Worm (Caenorhabditis elegans) whole organism, L4/young adult: Measurements from ENCODE around the gene C34D4.4.

Experiments
- W03F9.2 ChIP-seq: fragments of 150-350 bp; optimal IDR thresholded peaks from 2 replicates; lab custom pipeline; 2014; ENCODE audit warnings: missing biosample characterization, missing genetic modification characterization
- dao-5 ChIP-seq: sonication (generic microtip); optimal IDR thresholded peaks from 2 replicates; lab custom pipeline; 2016; ENCODE audit warnings: missing genotype, missing genetic modification characterization, moderate library complexity, missing compliant biosample characterization
- him-1 ChIP-seq: sonication (generic microtip); optimal IDR thresholded peaks from 2 replicates; lab custom pipeline; 2016; ENCODE audit warnings: missing genotype, missing genetic modification reagents, missing genetic modification characterization, missing compliant biosample characterization

DNA sequence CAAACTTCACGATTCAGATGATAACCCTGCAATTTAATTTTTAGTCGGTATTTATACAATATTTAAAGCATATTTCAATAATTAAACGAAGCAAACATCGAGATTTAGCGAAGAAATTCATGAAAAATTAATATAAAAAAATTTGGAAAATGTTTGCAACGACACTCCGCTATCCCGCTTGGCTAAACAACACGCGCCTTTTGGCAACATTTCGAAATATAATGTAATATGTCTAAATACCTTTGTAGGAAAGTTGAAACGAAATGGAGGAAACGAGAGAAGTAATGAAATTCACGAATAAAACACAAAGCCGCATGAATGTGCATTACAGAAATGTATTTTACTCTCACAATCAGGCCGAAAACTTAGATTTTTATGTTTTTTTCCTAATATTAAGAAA, 16.6 kb downstream of the C34D4.4 start, which contains the start of gene rpc-1:
- TF ChIP-seq dao-5 (tag; lab: Kevin White, UChicago) (no peak), him-1 (tag; lab: Kevin White, UChicago) (no peak), W03F9.2 (no peak)
